Fruit fly (Drosophila melanogaster) whole organism, embryonic: ENCODE data around the gene CG10663.

Experiments
- ATbp ChIP-seq: fragments of 200-800 bp; sonication (Bioruptor generic); optimal IDR thresholded peaks from 2 replicates; lab custom pipeline; 2017; ENCODE audit warnings: missing biosample characterization, mild to moderate bottlenecking, missing genetic modification characterization, missing genetic modification reagents
- Ada2b ChIP-seq: fragments of 200-800 bp; sonication (Bioruptor generic); IDR thresholded peaks from 2 replicates; pipeline ENCODE4 v1.3.6; 2022; ENCODE audit warnings: missing biosample characterization, missing genetic modification characterization
- Awh ChIP-seq: fragments of 200-800 bp; sonication (Bioruptor generic); IDR thresholded peaks from 2 replicates; pipeline ENCODE4, ENCODE4 v1.3.6; 2022; ENCODE audit warnings: missing biosample characterization, missing genetic modification characterization
- CG10543 ChIP-seq: fragments of 200-800 bp; sonication (Bioruptor generic); optimal IDR thresholded peaks from 3 replicates; lab custom pipeline; 2017; ENCODE audit warnings: missing biosample characterization, mild to moderate bottlenecking, missing genetic modification characterization, moderate library complexity
- CG10565 ChIP-seq: fragments of 200-800 bp; sonication (Bioruptor generic); optimal IDR thresholded peaks from 3 replicates; lab custom pipeline; 2016; ENCODE audit warnings: missing biosample characterization, mild to moderate bottlenecking, missing genetic modification characterization
- CG10654 ChIP-seq: fragments of 200-800 bp; sonication (Bioruptor generic); optimal IDR thresholded peaks from 2 replicates; lab custom pipeline; 2016; ENCODE audit warnings: missing biosample characterization, missing genetic modification characterization
- CG12236 ChIP-seq: fragments of 200-800 bp; sonication (Bioruptor generic); optimal IDR thresholded peaks from 2 replicates; lab custom pipeline; 2016; ENCODE audit warnings: missing biosample characterization, missing genetic modification characterization
- CG16815 ChIP-seq: fragments of 200-800 bp; sonication (Bioruptor generic); optimal IDR thresholded peaks from 3 replicates; lab custom pipeline; 2017; ENCODE audit warnings: missing biosample characterization, mild to moderate bottlenecking, missing genetic modification characterization
- CG18262 ChIP-seq: fragments of 200-800 bp; optimal IDR thresholded peaks from 3 replicates; lab custom pipeline; 2019; ENCODE audit warnings: missing biosample characterization, mild to moderate bottlenecking, missing genetic modification characterization, moderate library complexity
- CG18764 ChIP-seq: fragments of 200-800 bp; sonication (Bioruptor generic); optimal IDR thresholded peaks from 3 replicates; lab custom pipeline; 2016; ENCODE audit warnings: missing biosample characterization, missing genetic modification characterization
- CG2712 ChIP-seq: fragments of 200-800 bp; optimal IDR thresholded peaks from 3 replicates; lab custom pipeline; 2019; ENCODE audit warnings: missing biosample characterization, mild to moderate bottlenecking, missing genetic modification characterization, moderate library complexity
- CG32772 ChIP-seq: fragments of 200-800 bp; sonication (Bioruptor generic); IDR thresholded peaks from 2 replicates; pipeline ENCODE4 v1.3.6; 2022; ENCODE audit warnings: missing biosample characterization, missing genetic modification characterization
- CG3281 ChIP-seq: fragments of 200-800 bp; sonication (Bioruptor generic); optimal IDR thresholded peaks from 3 replicates; lab custom pipeline; 2017; ENCODE audit warnings: missing biosample characterization, mild to moderate bottlenecking, missing genetic modification characterization
- CG33213 ChIP-seq: fragments of 200-800 bp; sonication (Bioruptor generic); optimal IDR thresholded peaks from 3 replicates; lab custom pipeline; 2016; ENCODE audit warnings: missing biosample characterization, missing genetic modification characterization
- CG3995 ChIP-seq: fragments of 200-800 bp; sonication (Bioruptor generic); optimal IDR thresholded peaks from 3 replicates; lab custom pipeline; 2016; ENCODE audit warnings: missing biosample characterization, missing genetic modification characterization
- CG42726 ChIP-seq: fragments of 200-800 bp; sonication (Bioruptor generic); IDR thresholded peaks from 2 replicates; pipeline ENCODE4 v1.3.6; 2022; ENCODE audit warnings: missing biosample characterization, missing genetic modification characterization; ENCODE audit not compliant: partially characterized antibody
- CG5953 ChIP-seq: fragments of 200-800 bp; sonication (Bioruptor generic); IDR thresholded peaks from 2 replicates; pipeline ENCODE4 v1.3.6; 2022; ENCODE audit warnings: missing biosample characterization, missing genetic modification characterization
- CG7372 ChIP-seq: fragments of 200-800 bp; sonication (Bioruptor generic); IDR thresholded peaks from 2 replicates; pipeline ENCODE4 v1.3.6; 2022; ENCODE audit warnings: missing biosample characterization, missing genetic modification characterization
- Doc2 ChIP-seq: fragments of 200-800 bp; sonication (Bioruptor generic); IDR thresholded peaks from 2 replicates; pipeline ENCODE4 v1.3.6; 2022; ENCODE audit warnings: missing biosample characterization, missing genetic modification characterization
- HHEX ChIP-seq: fragments of 200-800 bp; sonication (Bioruptor generic); optimal IDR thresholded peaks from 3 replicates; lab custom pipeline; 2017; ENCODE audit warnings: missing biosample characterization, mild to moderate bottlenecking, missing genetic modification characterization, missing genetic modification reagents
- HLH54F ChIP-seq: fragments of 200-800 bp; sonication (Bioruptor generic); optimal IDR thresholded peaks from 3 replicates; lab custom pipeline; 2016; ENCODE audit warnings: missing biosample characterization, missing genetic modification characterization
- Hmr ChIP-seq: fragments of 200-800 bp; sonication (Bioruptor generic); optimal IDR thresholded peaks from 3 replicates; lab custom pipeline; 2017; ENCODE audit warnings: mild to moderate bottlenecking, missing biosample characterization, missing genetic modification reagents, missing genetic modification characterization
- MESR4 ChIP-seq: fragments of 200-800 bp; sonication (Bioruptor generic); optimal IDR thresholded peaks from 2 replicates; lab custom pipeline; 2018; ENCODE audit warnings: missing biosample characterization, mild to moderate bottlenecking, missing genetic modification characterization, moderate library complexity
- NK7.1 ChIP-seq: fragments of 200-800 bp; sonication (Bioruptor generic); optimal IDR thresholded peaks from 3 replicates; lab custom pipeline; 2016; ENCODE audit warnings: missing biosample characterization, missing genetic modification characterization
- Nf-YC ChIP-seq: fragments of 200-800 bp; optimal IDR thresholded peaks from 3 replicates; lab custom pipeline; 2019; ENCODE audit warnings: missing biosample characterization, mild to moderate bottlenecking, missing genetic modification characterization, moderate library complexity
- PHDP ChIP-seq: fragments of 200-800 bp; sonication (Bioruptor generic); optimal IDR thresholded peaks from 3 replicates; lab custom pipeline; 2018; ENCODE audit warnings: missing biosample characterization, mild to moderate bottlenecking, missing genetic modification characterization, moderate library complexity
- Rx ChIP-seq: fragments of 200-800 bp; sonication (Bioruptor generic); IDR thresholded peaks from 2 replicates; pipeline ENCODE4 v1.3.6; 2022; ENCODE audit warnings: missing biosample characterization, missing genetic modification characterization
- Spps ChIP-seq: fragments of 200-800 bp; sonication (Bioruptor generic); optimal IDR thresholded peaks from 2 replicates; lab custom pipeline; 2018; ENCODE audit warnings: missing biosample characterization, mild to moderate bottlenecking, missing genetic modification characterization
- Sry-δ ChIP-seq: fragments of 200-800 bp; sonication (Bioruptor generic); optimal IDR thresholded peaks from 2 replicates; lab custom pipeline; 2016; ENCODE audit warnings: missing biosample characterization, missing genetic modification characterization
- Ssrp ChIP-seq: fragments of 200-800 bp; sonication (Bioruptor generic); optimal IDR thresholded peaks from 2 replicates; lab custom pipeline; 2018; ENCODE audit warnings: missing biosample characterization, mild to moderate bottlenecking, missing genetic modification characterization, moderate library complexity
- Stat92E ChIP-seq, 3 experiments: fragments of >200 bp in 2 of 3; fragments of 200-800 bp in 1 of 3; sonication (Bioruptor generic) in 1 of 3; optimal IDR thresholded peaks; 2 replicates each; lab custom pipeline; 2017 to 2019; ENCODE audit warnings: missing biosample characterization in 3 of 3, missing genetic modification characterization in 3 of 3, mild to moderate bottlenecking in 1 of 3, moderate library complexity in 1 of 3
- YL-1 ChIP-seq: fragments of 200-800 bp; sonication (Bioruptor generic); optimal IDR thresholded peaks from 3 replicates; lab custom pipeline; 2017; ENCODE audit warnings: missing biosample characterization, mild to moderate bottlenecking, missing genetic modification characterization
- az2 ChIP-seq: fragments of 200-800 bp; sonication (Bioruptor generic); optimal IDR thresholded peaks from 3 replicates; lab custom pipeline; 2016; ENCODE audit warnings: missing biosample characterization, missing genetic modification characterization
- bab2 ChIP-seq: fragments of 200-800 bp; sonication (Bioruptor generic); optimal IDR thresholded peaks from 2 replicates; lab custom pipeline; 2016; ENCODE audit warnings: missing biosample characterization, missing genetic modification characterization
- br ChIP-seq: fragments of >200 bp; optimal IDR thresholded peaks from 2 replicates; lab custom pipeline; 2017
- corto ChIP-seq: fragments of 200-800 bp; sonication (Bioruptor generic); optimal IDR thresholded peaks from 2 replicates; lab custom pipeline; 2016; ENCODE audit warnings: missing biosample characterization, mild to moderate bottlenecking, missing genetic modification characterization, moderate library complexity
- cwo ChIP-seq: fragments of 200-800 bp; sonication (Bioruptor generic); optimal IDR thresholded peaks from 3 replicates; lab custom pipeline; 2017; ENCODE audit warnings: missing biosample characterization, missing genetic modification characterization, mild to moderate bottlenecking, moderate library complexity, missing genetic modification reagents
- esg ChIP-seq: fragments of 200-800 bp; sonication (Bioruptor generic); conservative IDR thresholded peaks from 2 replicates; pipeline ENCODE4 v1.3.6; 2022; ENCODE audit warnings: missing biosample characterization, missing genetic modification characterization
- gce ChIP-seq: fragments of 200-800 bp; sonication (Bioruptor generic); IDR thresholded peaks from 3 replicates; pipeline ENCODE4 v1.3.6; 2022; ENCODE audit warnings: missing biosample characterization, missing genetic modification characterization
- gfzf ChIP-seq: fragments of 200-800 bp; sonication (Bioruptor generic); optimal IDR thresholded peaks from 2 replicates; lab custom pipeline; 2016; ENCODE audit warnings: missing biosample characterization, mild to moderate bottlenecking, missing genetic modification characterization, moderate library complexity
- ham ChIP-seq: fragments of 200-800 bp; sonication (Bioruptor generic); IDR thresholded peaks from 2 replicates; pipeline ENCODE4 v1.3.6; 2022; ENCODE audit warnings: missing biosample characterization, missing genetic modification characterization
- mam ChIP-seq: fragments of 200-800 bp; sonication (Bioruptor generic); optimal IDR thresholded peaks from 3 replicates; lab custom pipeline; 2016; ENCODE audit warnings: missing biosample characterization, missing genetic modification characterization
- org-1 ChIP-seq: fragments of 200-800 bp; sonication (Bioruptor generic); optimal IDR thresholded peaks from 2 replicates; lab custom pipeline; 2017; ENCODE audit warnings: missing biosample characterization, missing genetic modification characterization
- sd ChIP-seq: fragments of 200-800 bp; sonication (Bioruptor generic); optimal IDR thresholded peaks from 3 replicates; lab custom pipeline; 2018; ENCODE audit warnings: missing biosample characterization, mild to moderate bottlenecking, missing genetic modification characterization, moderate library complexity
- sug ChIP-seq: fragments of 200-800 bp; optimal IDR thresholded peaks from 2 replicates; lab custom pipeline; 2019; ENCODE audit warnings: missing biosample characterization, mild to moderate bottlenecking, missing genetic modification characterization, moderate library complexity
- tin ChIP-seq: fragments of 200-800 bp; sonication (Bioruptor generic); optimal IDR thresholded peaks from 3 replicates; lab custom pipeline; 2016; ENCODE audit warnings: missing biosample characterization, missing genetic modification characterization
- tio ChIP-seq: fragments of 200-800 bp; sonication (Bioruptor generic); optimal IDR thresholded peaks from 2 replicates; lab custom pipeline; 2017; ENCODE audit warnings: missing biosample characterization, missing genetic modification characterization, inconsistent platforms
- toy ChIP-seq: fragments of 200-800 bp; sonication (Bioruptor generic); IDR thresholded peaks from 2 replicates; pipeline ENCODE4 v1.3.6; 2022; ENCODE audit warnings: missing biosample characterization, missing genetic modification characterization
- trh ChIP-seq: fragments of 200-800 bp; sonication (Bioruptor generic); optimal IDR thresholded peaks from 2 replicates; lab custom pipeline; 2016; ENCODE audit warnings: missing biosample characterization, missing genetic modification characterization
- tup ChIP-seq: fragments of 200-800 bp; sonication (Bioruptor generic); optimal IDR thresholded peaks from 2 replicates; lab custom pipeline; 2016; ENCODE audit warnings: missing biosample characterization, mild to moderate bottlenecking, missing genetic modification characterization, moderate library complexity

CG10663 gene

DNA sequence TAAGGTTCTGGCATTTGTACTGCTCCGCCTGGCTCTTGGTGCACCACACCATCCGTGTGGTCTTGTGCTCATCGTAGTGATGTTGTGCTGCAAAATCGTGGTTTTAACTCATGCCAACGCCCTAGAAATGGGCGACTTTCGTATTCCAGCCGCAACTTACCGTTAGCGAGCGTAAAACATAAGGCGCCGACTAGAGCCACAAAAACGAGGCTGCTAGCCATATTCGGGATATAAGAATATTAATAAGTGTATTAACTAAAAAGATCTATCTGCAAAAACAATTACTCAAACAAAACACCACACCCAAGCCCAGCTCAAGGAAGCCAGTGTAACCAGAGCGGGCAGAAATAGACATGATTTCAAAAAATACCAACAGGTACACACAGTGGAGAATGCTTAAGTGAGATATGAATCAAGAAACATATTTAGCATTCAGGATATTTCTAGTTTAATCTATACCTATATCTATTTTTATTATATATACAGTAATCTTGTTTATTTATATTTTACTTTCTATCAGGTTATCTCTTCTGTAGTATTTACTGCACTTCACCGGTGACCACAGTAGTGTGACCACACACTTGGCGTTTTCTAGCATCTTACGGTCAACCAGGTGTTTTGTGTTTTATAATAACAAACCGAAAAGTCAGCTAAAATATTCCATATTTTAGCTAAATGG lies 48.7 kb upstream of the CG10663 start, which contains the start of the genes Tsf2 and CG34242 (continued):
- TF ChIP-seq gce (GFP tag; lab: Robert Waterston, UW) (peak; percentile 94), gfzf (peak; percentile 63), MESR4 (peak; percentile 52), CG10565 (no peak), tin (GFP tag; lab: Kevin White, UChicago) (peak; percentile 74), CG10543 (GFP tag; lab: Kevin White, UChicago) (peak; percentile 52), CG5953 (peak; percentile 90), Doc2 (GFP tag; lab: Robert Waterston, UW) (peak; percentile 52; the same call in 1 of the 2 replicates), trh (GFP tag; lab: Kevin White, UChicago) (no peak), CG3281 (peak; percentile 71), Awh (GFP tag; lab: Robert Waterston, UW) (peak; percentile 96), HLH54F (GFP tag; lab: Kevin White, UChicago) (no peak), cwo (GFP tag; lab: Kevin White, UChicago) (peak; percentile 64), YL-1 (peak; percentile 87), CG18262 (tag; lab: Kevin White, UChicago) (peak; percentile 85), PHDP (tag; lab: Kevin White, UChicago) (peak; percentile 6), Sry-δ (no peak), CG3995 (GFP tag; lab: Kevin White, UChicago) (peak; percentile 61), CG33213 (GFP tag; lab: Kevin White, UChicago) (peak; percentile 20), CG18764 (GFP tag; lab: Kevin White, UChicago) (peak; percentile 18), esg (GFP tag; lab: Robert Waterston, UW) (peak; percentile 97), tio (GFP tag; lab: Kevin White, UChicago) (no peak), corto (GFP tag; lab: Kevin White, UChicago) (no peak), Nf-YC (tag; lab: Kevin White, UChicago) (peak; percentile 55), az2 (GFP tag; lab: Kevin White, UChicago) (no peak), CG32772 (GFP tag; lab: Robert Waterston, UW) (peak; percentile 96), br (lab: Kevin White, UChicago) (no peak), CG16815 (GFP tag; lab: Kevin White, UChicago) (no peak), org-1 (peak; percentile 2), Rx (GFP tag; lab: Robert Waterston, UW) (peak; percentile 71), Ssrp (peak; percentile 21), tup (GFP tag; lab: Kevin White, UChicago) (peak; percentile 60), sug (tag; lab: Kevin White, UChicago) (peak; percentile 77), Ada2b (GFP tag; lab: Robert Waterston, UW) (peak; percentile 95), CG10654 (GFP tag; lab: Kevin White, UChicago) (peak; percentile 81), Stat92E (GFP tag; optimal IDR thresholded peaks at IDR 0.05; lab: Kevin White, UChicago) (peak in 1 of 3 experiments; percentile 26), mam (GFP tag; lab: Kevin White, UChicago) (peak; percentile 21), CG12236 (GFP tag; lab: Kevin White, UChicago) (no peak), NK7.1 (GFP tag; lab: Kevin White, UChicago) (no peak), ATbp (GFP tag; lab: Kevin White, UChicago) (peak; percentile 60), toy (peak; percentile 88), bab2 (no peak), CG2712 (tag; lab: Kevin White, UChicago) (peak; percentile 89), sd (tag; lab: Kevin White, UChicago) (no peak), Hmr (GFP tag; lab: Kevin White, UChicago) (no peak), CG7372 (GFP tag; lab: Robert Waterston, UW) (peak; percentile 61; the same call in 1 of the 2 replicates), CG42726 (GFP tag; lab: Robert Waterston, UW) (no peak), HHEX (peak; percentile 74), ham (no peak), Spps (tag; lab: Kevin White, UChicago) (peak; percentile 29)
